Worm (Caenorhabditis elegans) whole organism, L4/young adult: ENCODE measurements around the gene pfd-4.

Experiments used
- W03F9.2 ChIP-seq: fragments of 150-350 bp; optimal IDR thresholded peaks from 2 replicates; lab custom pipeline; 2014; ENCODE audit warnings: missing biosample characterization, missing genetic modification characterization
- dao-5 ChIP-seq: sonication (generic microtip); optimal IDR thresholded peaks from 2 replicates; lab custom pipeline; 2016; ENCODE audit warnings: missing genotype, missing genetic modification characterization, moderate library complexity, missing compliant biosample characterization
- him-1 ChIP-seq: sonication (generic microtip); optimal IDR thresholded peaks from 2 replicates; lab custom pipeline; 2016; ENCODE audit warnings: missing genotype, missing genetic modification reagents, missing genetic modification characterization, missing compliant biosample characterization

Gene pfd-4

DNA sequence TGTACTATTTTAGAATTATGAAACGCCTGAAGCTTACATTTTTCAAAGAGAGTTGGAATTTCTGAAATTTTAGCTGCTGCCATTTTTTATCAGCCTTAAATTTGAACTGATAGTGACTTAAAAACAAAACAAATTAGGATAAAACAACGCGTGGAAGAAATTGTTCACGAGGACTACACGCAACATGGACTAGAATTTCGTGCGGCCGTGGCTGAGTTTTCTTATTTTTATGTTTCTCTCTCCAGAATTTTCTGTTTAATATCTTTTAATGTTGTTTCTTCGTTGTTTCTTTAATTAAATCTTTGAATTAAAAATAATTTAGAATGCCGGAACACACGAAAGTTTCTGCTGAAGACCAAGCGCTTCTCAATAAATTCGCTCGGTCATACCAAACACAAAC, at the start of gene pfd-4, which contains the start of the genes B0035.3 and B0035.22:
pfd-4 (plus strand) TSS at position 323 of the 400 bp plus-strand sequence.
B0035.3 (minus strand) TSS at position 114 of the 400 bp plus-strand sequence.
B0035.22 (plus strand) TSS at position 269 of the 400 bp plus-strand sequence.
- no peak for TF ChIP-seq dao-5 (tag; lab: Kevin White, UChicago)
- TF ChIP-seq W03F9.2 (tag; lab: Kevin White, UChicago): peak; percentile 81
- no peak for TF ChIP-seq him-1 (tag; lab: Kevin White, UChicago)

ce11 chrIV:11266090-11266489, 48.9 kb upstream of the pfd-4 start, which contains the start of gene col-127:
TSS of gene col-127 (minus strand) at chrIV:11266190.
- TF ChIP-seq him-1 (tag; lab: Kevin White, UChicago): no peak
- TF ChIP-seq dao-5 (tag; lab: Kevin White, UChicago): no peak
- no peak for TF ChIP-seq W03F9.2 (tag; lab: Kevin White, UChicago)

- no peak for TF ChIP-seq dao-5 (tag; lab: Kevin White, UChicago)
- no peak for TF ChIP-seq him-1 (tag; lab: Kevin White, UChicago)
- no peak for TF ChIP-seq W03F9.2 (tag; lab: Kevin White, UChicago)
These were observed 45.5 kb upstream of the pfd-4 start for ce11 chrIV:11269483-11269882.

DNA sequence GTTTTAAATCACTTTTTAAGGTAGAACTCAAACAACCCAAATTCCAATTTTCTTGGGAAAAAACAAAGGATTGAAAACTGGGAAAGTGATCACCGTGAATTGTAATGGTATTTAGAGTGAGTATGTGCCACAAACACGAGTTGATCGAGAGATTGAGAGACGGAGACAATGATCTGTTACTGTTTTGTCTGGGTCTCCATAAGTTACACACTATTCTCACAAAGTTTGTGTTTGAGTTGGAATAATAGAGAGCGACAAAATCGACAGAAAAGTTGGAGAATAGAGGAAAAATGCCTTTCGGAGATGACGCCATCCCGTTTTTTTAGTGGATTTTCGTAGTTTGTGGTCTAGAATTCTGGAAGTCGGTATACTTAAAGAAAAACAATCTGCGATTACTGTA, 43.7 kb upstream of the pfd-4 start, which contains the start of gene nhr-7:
nhr-7 (minus strand) TSS at position 101 of the 400 bp plus-strand sequence.
- TF ChIP-seq W03F9.2 (tag; lab: Kevin White, UChicago) (no peak), dao-5 (tag; lab: Kevin White, UChicago) (no peak), him-1 (tag; lab: Kevin White, UChicago) (no peak)

DNA sequence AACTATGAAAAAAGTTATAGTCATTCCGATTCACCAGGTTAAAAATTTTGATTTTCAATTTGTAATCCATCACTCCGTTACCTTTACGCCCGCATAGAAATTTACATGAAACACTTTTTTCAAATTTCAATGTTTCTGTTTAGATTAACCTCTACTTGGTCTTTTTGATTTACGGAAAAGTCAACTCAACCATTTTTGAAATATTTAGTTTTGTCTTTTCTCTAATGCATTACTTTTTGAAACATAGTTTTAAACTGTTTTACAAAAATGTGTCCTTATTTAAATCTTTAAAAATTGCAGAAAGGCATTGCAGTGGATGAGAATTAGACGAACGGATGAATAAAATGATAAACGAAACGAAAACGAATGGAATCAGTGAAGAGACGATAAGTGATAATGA, 41.9 kb upstream of the pfd-4 start, which contains the start of gene gtl-2:
gtl-2 (plus strand) TSS at position 301 of the 400 bp plus-strand sequence.
- no peak for TF ChIP-seq him-1 (tag; lab: Kevin White, UChicago)
- no peak for TF ChIP-seq dao-5 (tag; lab: Kevin White, UChicago)
- no peak for TF ChIP-seq W03F9.2 (tag; lab: Kevin White, UChicago)

DNA sequence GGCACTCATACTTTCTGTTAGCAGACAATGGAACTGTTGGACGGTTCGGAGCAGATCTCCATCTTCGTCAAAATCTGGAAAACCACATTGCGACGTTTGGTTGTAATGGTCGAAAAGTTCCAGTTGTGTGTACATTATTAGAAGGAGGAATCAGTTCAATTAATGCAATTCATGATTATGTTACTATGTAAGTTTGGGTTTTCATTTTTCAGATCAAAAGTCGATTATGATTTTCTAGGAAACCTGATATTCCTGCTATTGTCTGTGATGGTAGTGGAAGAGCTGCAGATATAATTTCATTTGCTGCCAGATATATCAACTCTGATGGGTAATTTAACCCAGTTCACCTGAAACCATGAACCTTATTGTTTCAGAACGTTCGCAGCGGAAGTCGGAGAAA, 39.0 kb upstream of the pfd-4 start:
- TF ChIP-seq dao-5 (tag; lab: Kevin White, UChicago) (no peak), him-1 (tag; lab: Kevin White, UChicago) (no peak), W03F9.2 (tag; lab: Kevin White, UChicago) (no peak)

ce11 chrIV:11284102-11284531, 30.9 kb upstream of the pfd-4 start:
- TF ChIP-seq dao-5 (tag; lab: Kevin White, UChicago): no peak

- TF ChIP-seq him-1 (tag; lab: Kevin White, UChicago) (no peak), dao-5 (tag; lab: Kevin White, UChicago) (no peak), W03F9.2 (tag; lab: Kevin White, UChicago) (no peak)
These were observed 29.8 kb upstream of the pfd-4 start for ce11 chrIV:11285239-11285638.

ce11 chrIV:11286112-11286511, 28.9 kb upstream of the pfd-4 start:
- TF ChIP-seq him-1 (tag; lab: Kevin White, UChicago) (no peak), W03F9.2 (tag; lab: Kevin White, UChicago) (no peak), dao-5 (tag; lab: Kevin White, UChicago) (no peak)

ce11 chrIV:11287511-11287910, 27.5 kb upstream of the pfd-4 start, which contains the start of gene F54D1.6:
TSS of gene F54D1.6 (plus strand) at chrIV:11287811.
- TF ChIP-seq W03F9.2 (tag; lab: Kevin White, UChicago) (no peak), him-1 (tag; lab: Kevin White, UChicago) (no peak), dao-5 (tag; lab: Kevin White, UChicago) (no peak)

DNA sequence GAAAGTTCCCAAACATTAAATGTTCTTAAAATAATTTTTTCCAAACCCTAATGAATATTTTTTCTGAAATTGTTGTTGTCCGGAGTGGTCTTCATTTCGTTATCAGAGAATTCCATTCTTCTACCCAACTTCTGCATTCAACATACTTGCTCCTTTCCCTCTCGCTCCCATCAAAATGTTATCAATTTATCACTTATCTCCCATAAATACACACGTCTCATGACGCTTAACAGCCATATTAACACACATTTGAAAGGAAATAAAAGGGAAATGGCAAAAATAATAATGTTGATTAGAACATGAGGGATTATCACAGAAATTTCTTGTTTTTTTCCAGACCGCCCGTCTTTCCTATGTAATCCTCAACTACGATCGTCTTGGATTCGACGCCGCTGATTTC, 26.0 kb upstream of the pfd-4 start:
- TF ChIP-seq W03F9.2 (tag; lab: Kevin White, UChicago): no peak

DNA sequence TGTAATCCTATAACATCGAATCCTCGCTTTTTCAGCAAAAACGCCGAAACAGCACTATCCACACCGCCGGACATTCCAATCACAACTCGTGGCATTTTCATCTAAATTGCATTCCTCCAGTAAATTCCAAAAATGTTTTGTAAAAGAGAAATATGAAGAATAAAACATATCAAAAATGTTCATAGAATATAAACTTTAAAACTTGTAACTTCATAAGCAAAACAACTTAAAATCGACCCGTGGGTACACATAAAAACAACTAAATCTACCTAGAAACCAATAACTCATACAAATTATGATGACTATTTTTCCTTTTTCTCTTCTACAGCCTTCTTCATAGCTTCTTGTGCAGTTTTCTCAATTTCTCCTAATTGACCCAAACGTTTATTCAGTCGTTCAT, 18.2 kb upstream of the pfd-4 start, which contains the start of gene mttu-1:
mttu-1 (minus strand) TSS at position 101 of the 400 bp plus-strand sequence.
- no peak for TF ChIP-seq dao-5 (tag; lab: Kevin White, UChicago)
- no peak for TF ChIP-seq him-1 (tag; lab: Kevin White, UChicago)
- TF ChIP-seq W03F9.2 (tag; lab: Kevin White, UChicago): no peak

DNA sequence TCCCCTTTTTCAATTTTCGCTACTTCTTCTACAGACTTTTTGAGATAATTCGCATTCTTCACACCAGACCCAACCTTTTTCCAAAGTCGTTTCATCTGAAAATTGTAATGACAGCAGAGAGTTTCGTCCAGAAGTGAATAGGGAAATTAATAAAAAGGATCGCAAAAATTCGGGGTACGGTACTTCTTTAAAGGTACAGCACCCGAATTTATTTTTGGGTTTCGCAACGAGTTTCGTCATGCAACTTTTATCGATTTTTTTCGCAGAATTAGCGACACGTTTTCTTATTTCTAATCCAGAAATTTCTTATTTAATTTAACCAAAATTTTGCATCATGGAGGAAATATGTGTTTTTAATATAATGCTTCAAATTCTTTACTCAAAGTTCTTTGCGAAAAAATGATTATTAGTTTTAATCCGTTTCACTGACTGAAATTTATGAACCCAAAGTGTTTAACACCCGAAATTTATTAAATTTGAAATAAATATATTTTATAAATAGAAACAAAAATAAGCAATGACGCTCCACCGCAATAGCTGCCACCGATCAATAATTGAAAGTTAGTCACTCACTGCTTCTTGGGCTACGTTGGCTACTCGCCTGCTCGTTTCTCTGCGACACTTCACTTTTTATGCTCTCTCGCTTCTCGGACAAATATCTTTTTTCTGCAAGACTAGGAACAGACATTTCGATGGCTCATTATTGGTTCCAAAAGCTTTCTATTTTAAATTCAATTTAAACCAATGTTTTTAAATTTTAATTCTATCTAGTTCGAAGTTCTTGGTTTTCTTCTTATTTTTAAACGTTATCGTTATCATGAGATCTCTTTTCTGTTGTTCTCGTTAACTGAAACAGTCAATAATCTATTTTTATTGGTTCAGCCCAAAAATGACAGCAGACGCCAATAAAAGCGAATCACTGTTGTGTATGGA, 16.6 kb upstream of the pfd-4 start, which contains the start of the genes B0035.15 and dnj-1:
B0035.15 (minus strand) TSS at position 99 of the 933 bp plus-strand sequence.
dnj-1 (plus strand) TSS at position 883 of the 933 bp plus-strand sequence.
- TF ChIP-seq W03F9.2 (tag; lab: Kevin White, UChicago) (no peak), dao-5 (tag; lab: Kevin White, UChicago) (no peak), him-1 (tag; lab: Kevin White, UChicago) (no peak)
